Fruit fly (Drosophila melanogaster): ENCODE data around the gene CG18493.

DNA sequence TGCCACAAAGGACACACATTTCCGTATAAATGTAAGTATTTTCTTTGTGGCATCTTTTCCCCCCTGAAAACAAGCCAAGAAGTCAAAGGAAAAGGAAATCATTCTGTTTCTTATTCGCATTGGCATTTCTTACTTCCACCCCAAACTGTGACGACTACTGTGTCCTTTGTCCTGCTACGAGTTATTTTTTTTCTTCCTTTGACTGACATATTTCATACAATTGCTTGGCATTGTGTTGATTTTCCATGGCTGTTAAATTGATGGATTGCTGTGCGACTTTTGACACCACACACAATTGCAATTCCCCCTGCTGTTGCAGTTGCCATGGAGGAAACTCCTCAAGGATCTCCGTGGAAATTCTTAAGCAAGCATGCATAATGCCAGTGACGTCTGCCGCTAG, 37.9 kb upstream of the CG18493 start:
- TF ChIP-seq Jra (GFP tag; optimal IDR thresholded peaks at IDR 0.05) = no peak
- no peak for TF ChIP-seq psq (GFP tag; optimal IDR thresholded peaks at IDR 0.05)
- no peak for TF ChIP-seq Abd-B (GFP tag; optimal IDR thresholded peaks at IDR 0.05)
- no peak for TF ChIP-seq OdsH (GFP tag; optimal IDR thresholded peaks at IDR 0.05)
- no peak for TF ChIP-seq CrebA (GFP tag; optimal IDR thresholded peaks at IDR 0.05; ENCODE audit: borderline replicate concordance)
- TF ChIP-seq h (GFP tag; optimal IDR thresholded peaks at IDR 0.05) = no peak
- TF ChIP-seq Rel (GFP tag; optimal IDR thresholded peaks at IDR 0.05) = no peak
- TF ChIP-seq Rel (tag; optimal IDR thresholded peaks at IDR 0.05) = no peak
- no peak for TF ChIP-seq jim (GFP tag; optimal IDR thresholded peaks at IDR 0.05)
- no peak for TF ChIP-seq Hnf4 (GFP tag; optimal IDR thresholded peaks at IDR 0.05)
- TF ChIP-seq lola (GFP tag; optimal IDR thresholded peaks at IDR 0.05) = no peak

Data from whole organism, wandering third instar larva.